Worm (Caenorhabditis elegans) whole organism, late embryonic: ENCODE data around the gene mrpl-18.

Experiments used
- C08G9.2 ChIP-seq: sonication (generic microtip); optimal IDR thresholded peaks from 2 replicates; lab custom pipeline; 2016; ENCODE audit warnings: mild to moderate bottlenecking, missing genetic modification characterization, moderate library complexity, missing compliant biosample characterization
- F13H6.1 ChIP-seq: sonication (generic microtip); optimal IDR thresholded peaks from 2 replicates; lab custom pipeline; 2016; ENCODE audit warnings: missing genetic modification characterization, missing compliant biosample characterization
- K02D7.2 ChIP-seq: sonication (generic microtip); optimal IDR thresholded peaks from 2 replicates; lab custom pipeline; 2017; ENCODE audit warnings: mild to moderate bottlenecking, missing genetic modification characterization, missing compliant biosample characterization
- K09A11.1 ChIP-seq: sonication (generic microtip); optimal IDR thresholded peaks from 2 replicates; lab custom pipeline; 2017; ENCODE audit warnings: antibody characterized with exemption, mild to moderate bottlenecking, missing genetic modification characterization, missing compliant biosample characterization; ENCODE audit not compliant: insufficient read depth
- Y22D7AL.16 ChIP-seq: sonication (generic microtip); optimal IDR thresholded peaks from 2 replicates; lab custom pipeline; 2016; ENCODE audit warnings: missing genetic modification characterization, missing compliant biosample characterization
- ahr-1 ChIP-seq: sonication (generic microtip); optimal IDR thresholded peaks from 2 replicates; lab custom pipeline; 2016; ENCODE audit warnings: missing genetic modification characterization, missing compliant biosample characterization
- ceh-14 ChIP-seq: sonication (generic microtip); optimal IDR thresholded peaks from 2 replicates; lab custom pipeline; 2016; ENCODE audit warnings: missing genotype, missing genetic modification characterization, missing compliant biosample characterization
- ceh-18 ChIP-seq: sonication (generic microtip); optimal IDR thresholded peaks from 2 replicates; lab custom pipeline; 2016; ENCODE audit warnings: missing genetic modification characterization, missing compliant biosample characterization
- ceh-2 ChIP-seq: sonication (generic microtip); optimal IDR thresholded peaks from 2 replicates; lab custom pipeline; 2016; ENCODE audit warnings: missing genotype, missing genetic modification characterization, missing compliant biosample characterization
- ceh-24 ChIP-seq: sonication (generic microtip); optimal IDR thresholded peaks from 2 replicates; lab custom pipeline; 2016; ENCODE audit warnings: mild to moderate bottlenecking, missing genetic modification characterization, missing compliant biosample characterization
- ceh-30 ChIP-seq: fragments of 150-350 bp; optimal IDR thresholded peaks from 2 replicates; lab custom pipeline; 2014; ENCODE audit warnings: missing biosample characterization, missing genetic modification characterization
- ceh-31 ChIP-seq: sonication (generic microtip); optimal IDR thresholded peaks from 2 replicates; lab custom pipeline; 2016; ENCODE audit warnings: missing genetic modification characterization, missing compliant biosample characterization
- ceh-45 ChIP-seq: fragments of 200-800 bp; sonication (Bioruptor generic); IDR thresholded peaks from 2 replicates; pipeline ENCODE4 v1.3.6; 2022; ENCODE audit warnings: missing genetic modification reagents, missing genetic modification characterization, missing compliant biosample characterization
- ceh-48 ChIP-seq: sonication (generic microtip); optimal IDR thresholded peaks from 2 replicates; lab custom pipeline; 2016; ENCODE audit warnings: missing genetic modification characterization, inconsistent platforms, missing compliant biosample characterization
- ceh-6 ChIP-seq: fragments of 200-800 bp; sonication (Bioruptor generic); optimal IDR thresholded peaks from 2 replicates; lab custom pipeline; 2018; ENCODE audit warnings: mild to moderate bottlenecking, missing genetic modification characterization, missing compliant biosample characterization
- dve-1 ChIP-seq: sonication (generic microtip); optimal IDR thresholded peaks from 2 replicates; lab custom pipeline; 2017; ENCODE audit warnings: antibody characterized with exemption, mild to moderate bottlenecking, missing genetic modification characterization, missing compliant biosample characterization
- elt-2 ChIP-seq: sonication (generic microtip); optimal IDR thresholded peaks from 2 replicates; lab custom pipeline; 2016; ENCODE audit warnings: missing genetic modification reagents, missing genetic modification characterization, missing compliant biosample characterization
- elt-4 ChIP-seq: sonication (generic microtip); optimal IDR thresholded peaks from 2 replicates; lab custom pipeline; 2016; ENCODE audit warnings: missing genetic modification characterization, missing compliant biosample characterization
- ets-4 ChIP-seq: sonication (generic microtip); optimal IDR thresholded peaks from 2 replicates; lab custom pipeline; 2016; ENCODE audit warnings: missing genetic modification characterization, missing compliant biosample characterization
- eyg-1 ChIP-seq: sonication (generic microtip); optimal IDR thresholded peaks from 2 replicates; lab custom pipeline; 2016; ENCODE audit warnings: missing genotype, missing genetic modification characterization, missing compliant biosample characterization
- fax-1 ChIP-seq: sonication (generic microtip); optimal IDR thresholded peaks from 2 replicates; lab custom pipeline; 2016; ENCODE audit warnings: missing genotype, missing genetic modification characterization, missing compliant biosample characterization
- fkh-10 ChIP-seq: fragments of 150-350 bp; optimal IDR thresholded peaks from 2 replicates; lab custom pipeline; 2014; ENCODE audit warnings: missing biosample characterization, missing genetic modification reagents, missing genetic modification characterization
- fkh-6 ChIP-seq: sonication (generic microtip); optimal IDR thresholded peaks from 2 replicates; lab custom pipeline; 2016; ENCODE audit warnings: missing genetic modification characterization, missing compliant biosample characterization
- gmeb-2 ChIP-seq: sonication (generic microtip); optimal IDR thresholded peaks from 2 replicates; lab custom pipeline; 2016; ENCODE audit warnings: missing genetic modification characterization, inconsistent platforms, missing compliant biosample characterization
- hlh-15 ChIP-seq: sonication (generic microtip); optimal IDR thresholded peaks from 2 replicates; lab custom pipeline; 2016; ENCODE audit warnings: missing genetic modification characterization, missing compliant biosample characterization
- hlh-8 ChIP-seq: sonication (generic microtip); optimal IDR thresholded peaks from 2 replicates; lab custom pipeline; 2016; ENCODE audit warnings: missing genotype, missing genetic modification characterization, missing compliant biosample characterization
- lim-6 ChIP-seq: sonication (generic microtip); optimal IDR thresholded peaks from 2 replicates; lab custom pipeline; 2016; ENCODE audit warnings: missing genetic modification characterization, missing compliant biosample characterization
- lin-11 ChIP-seq: fragments of 200-800 bp; sonication (Bioruptor generic); optimal IDR thresholded peaks from 2 replicates; lab custom pipeline; 2018; ENCODE audit warnings: mild to moderate bottlenecking, missing genetic modification characterization, missing compliant biosample characterization
- mec-3 ChIP-seq: sonication (generic microtip); optimal IDR thresholded peaks from 2 replicates; lab custom pipeline; 2016; ENCODE audit warnings: borderline replicate concordance, missing genetic modification characterization, missing compliant biosample characterization
- nhr-232 ChIP-seq: sonication (generic microtip); optimal IDR thresholded peaks from 2 replicates; lab custom pipeline; 2016; ENCODE audit warnings: missing genetic modification characterization, missing compliant biosample characterization
- pha-4 ChIP-seq: fragments of 150-350 bp; optimal IDR thresholded peaks from 2 replicates; lab custom pipeline; 2018; ENCODE audit warnings: missing biosample characterization, missing genetic modification reagents, missing genetic modification characterization
- pqm-1 ChIP-seq: sonication (generic microtip); optimal IDR thresholded peaks from 2 replicates; lab custom pipeline; 2016; ENCODE audit warnings: missing genetic modification characterization, missing compliant biosample characterization
- ref-2 ChIP-seq: sonication (generic microtip); optimal IDR thresholded peaks from 2 replicates; lab custom pipeline; 2016; ENCODE audit warnings: missing genetic modification characterization, missing compliant biosample characterization
- rnt-1 ChIP-seq: sonication (generic microtip); optimal IDR thresholded peaks from 2 replicates; lab custom pipeline; 2016; ENCODE audit warnings: missing genetic modification characterization, missing compliant biosample characterization
- sdc-2 ChIP-seq: sonication (generic microtip); optimal IDR thresholded peaks from 2 replicates; lab custom pipeline; 2016; ENCODE audit warnings: missing genotype, missing genetic modification characterization, missing compliant biosample characterization
- syd-9 ChIP-seq: sonication (generic microtip); optimal IDR thresholded peaks from 2 replicates; lab custom pipeline; 2016; ENCODE audit warnings: mild to moderate bottlenecking, missing genetic modification characterization, moderate library complexity, missing compliant biosample characterization
- tbx-2 ChIP-seq: sonication (generic microtip); optimal IDR thresholded peaks from 2 replicates; lab custom pipeline; 2016; ENCODE audit warnings: missing genetic modification characterization, missing compliant biosample characterization
- tbx-7 ChIP-seq: sonication (generic microtip); optimal IDR thresholded peaks from 2 replicates; lab custom pipeline; 2016; ENCODE audit warnings: missing genotype, missing genetic modification characterization, missing compliant biosample characterization
- ttx-3 ChIP-seq: sonication (generic microtip); optimal IDR thresholded peaks from 2 replicates; lab custom pipeline; 2016; ENCODE audit warnings: missing genetic modification reagents, missing genetic modification characterization, missing compliant biosample characterization
- unc-42 ChIP-seq: sonication (generic microtip); optimal IDR thresholded peaks from 2 replicates; lab custom pipeline; 2016; ENCODE audit warnings: missing genotype, missing genetic modification characterization, missing compliant biosample characterization
- unc-86 ChIP-seq: sonication (generic microtip); optimal IDR thresholded peaks from 2 replicates; lab custom pipeline; 2016; ENCODE audit warnings: missing genetic modification characterization, missing compliant biosample characterization
- zip-5 ChIP-seq: sonication (generic microtip); optimal IDR thresholded peaks from 2 replicates; lab custom pipeline; 2016; ENCODE audit warnings: missing genetic modification characterization, missing compliant biosample characterization
- ztf-16 ChIP-seq: sonication (generic microtip); optimal IDR thresholded peaks from 2 replicates; lab custom pipeline; 2017; ENCODE audit warnings: missing genetic modification characterization, missing compliant biosample characterization

The mrpl-18 gene

DNA sequence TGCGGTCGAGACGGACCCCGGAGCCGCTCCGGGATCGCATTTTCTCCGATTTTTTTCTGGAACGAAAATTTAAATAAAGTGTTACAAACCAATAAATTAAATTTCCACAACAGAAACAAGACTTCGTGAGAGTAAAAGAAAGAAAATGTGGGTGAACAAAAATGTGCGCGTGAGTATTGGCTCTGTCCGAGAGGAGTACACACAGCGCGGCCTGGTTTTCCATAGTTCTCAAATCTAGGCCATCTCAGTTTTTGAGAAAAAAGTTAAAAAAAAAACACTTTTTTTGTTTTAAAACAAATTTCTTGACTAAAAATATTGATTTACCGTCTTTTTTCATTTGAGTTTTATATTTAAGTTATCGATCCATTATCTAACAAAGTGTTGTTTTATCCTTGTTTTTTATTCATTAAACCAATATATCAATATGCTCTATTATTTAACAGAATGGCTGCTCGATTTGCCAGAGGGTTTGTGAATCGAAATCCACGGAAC is at the start of gene mrpl-18, which contains the start of gene C14B9.8:
TSS of gene mrpl-18 (plus strand) at position 442 of the 492 bp plus-strand sequence.
TSS of gene C14B9.8 (minus strand) at position 56 of the 492 bp plus-strand sequence.
- TF ChIP-seq unc-42, result peak; percentile 55
- peak; percentile 98 for TF ChIP-seq tbx-7 (tag; lab: Kevin White, UChicago)
- TF ChIP-seq K02D7.2, result no peak
- peak; percentile 52 for TF ChIP-seq sdc-2 (tag; lab: Kevin White, UChicago)
- TF ChIP-seq ceh-14 (tag; lab: Kevin White, UChicago), result peak; percentile 2
- TF ChIP-seq hlh-8 (tag; lab: Kevin White, UChicago), result peak; percentile 81
- TF ChIP-seq nhr-232 (tag; lab: Kevin White, UChicago), result no peak
- peak; percentile 30 for TF ChIP-seq ztf-16
- peak; percentile 2 for TF ChIP-seq hlh-15 (tag; lab: Kevin White, UChicago)
- TF ChIP-seq elt-2 (tag; lab: Kevin White, UChicago), result peak; percentile 85
- peak; percentile 84 for TF ChIP-seq ets-4
- TF ChIP-seq fkh-10, result no peak
- TF ChIP-seq ref-2 (tag; lab: Kevin White, UChicago), result peak; percentile 83
- no peak for TF ChIP-seq Y22D7AL.16
- TF ChIP-seq elt-4 (tag; lab: Kevin White, UChicago), result no peak
- TF ChIP-seq mec-3 (tag; lab: Kevin White, UChicago), result peak; percentile 17
- TF ChIP-seq dve-1, result no peak
- TF ChIP-seq F13H6.1 (tag; lab: Kevin White, UChicago), result peak; percentile 52
- peak; percentile 94 for TF ChIP-seq ceh-2 (tag; lab: Kevin White, UChicago)
- peak; percentile 96 for TF ChIP-seq C08G9.2 (tag; lab: Kevin White, UChicago)
- peak; percentile 71 for TF ChIP-seq rnt-1 (tag; lab: Kevin White, UChicago)
- TF ChIP-seq ceh-18 (tag; lab: Kevin White, UChicago), result peak; percentile 8
- TF ChIP-seq tbx-2 (tag; lab: Kevin White, UChicago), result peak; percentile 95
- no peak for TF ChIP-seq ttx-3 (tag; lab: Kevin White, UChicago)
- TF ChIP-seq lim-6 (tag; lab: Kevin White, UChicago), result peak; percentile 63
- peak; percentile 56 for TF ChIP-seq ahr-1 (tag; lab: Kevin White, UChicago)
- TF ChIP-seq ceh-31 (tag; lab: Kevin White, UChicago), result peak; percentile 95
- no peak for TF ChIP-seq ceh-6
- TF ChIP-seq unc-86 (tag; lab: Kevin White, UChicago), result peak; percentile 29
- TF ChIP-seq fkh-6 (tag; lab: Kevin White, UChicago), result peak; percentile 64
- TF ChIP-seq zip-5, result peak; percentile 88
- peak; percentile 4 for TF ChIP-seq pqm-1
- TF ChIP-seq fax-1 (tag; lab: Kevin White, UChicago), result peak; percentile 74
- TF ChIP-seq, all 69 proteins: peak for 25

DNA sequence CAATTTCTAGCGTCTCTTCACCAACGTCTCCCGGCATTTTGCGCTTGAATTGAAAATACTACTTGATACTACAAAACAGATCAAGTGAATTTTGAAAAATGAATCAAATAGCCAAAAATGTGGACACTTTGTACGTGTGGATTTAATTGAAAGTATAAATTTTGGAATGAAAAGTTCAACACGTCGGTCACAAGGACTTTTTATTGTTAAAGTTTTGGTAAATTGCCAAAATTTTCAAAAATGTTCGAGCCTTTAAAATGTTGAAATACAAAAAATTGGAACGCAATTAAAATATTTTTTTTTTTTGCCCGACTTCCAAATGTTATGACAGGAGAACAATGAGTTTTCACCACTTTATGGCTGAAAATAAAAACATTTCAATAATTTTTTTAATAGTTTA is 46.7 kb upstream of the mrpl-18 start, which contains the start of gene K06H7.8:
TSS of gene K06H7.8 (minus strand) at position 101 of the 400 bp plus-strand sequence.
- TF ChIP-seq F13H6.1 (tag; lab: Kevin White, UChicago) (no peak), ceh-48 (tag; lab: Kevin White, UChicago) (no peak), gmeb-2 (tag; lab: Kevin White, UChicago) (no peak), tbx-7 (tag; lab: Kevin White, UChicago) (no peak), ahr-1 (tag; lab: Kevin White, UChicago) (no peak), fkh-6 (tag; lab: Kevin White, UChicago) (no peak), lin-11 (tag; lab: Kevin White, UChicago) (no peak)

DNA sequence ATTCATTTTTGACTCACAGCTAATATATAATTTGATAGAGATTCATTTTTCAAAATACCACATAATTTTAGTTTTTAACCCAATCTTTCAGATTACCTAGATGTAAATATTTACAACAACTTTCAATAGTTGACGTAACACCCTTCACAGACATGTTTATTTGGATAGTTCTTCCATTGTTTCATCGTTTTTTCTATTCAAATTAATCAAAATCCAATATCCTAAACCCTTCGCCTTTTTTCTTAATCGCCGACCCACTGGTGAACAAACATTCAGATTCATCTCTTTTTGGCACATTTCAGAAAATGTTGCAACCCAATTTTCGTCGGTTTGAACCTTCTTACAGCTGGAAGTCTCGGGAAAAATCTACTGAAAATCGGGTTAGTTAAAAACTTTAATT is 45.8 kb upstream of the mrpl-18 start, which contains the start of gene K06H7.1:
TSS of gene K06H7.1 (plus strand) at position 301 of the 400 bp plus-strand sequence.
- TF ChIP-seq ref-2 (tag; lab: Kevin White, UChicago), result no peak
- TF ChIP-seq ceh-24, result no peak
- no peak for TF ChIP-seq ceh-45 (GFP tag; lab: Robert Waterston, UW)
- no peak for TF ChIP-seq nhr-232 (tag; lab: Kevin White, UChicago)
- no peak for TF ChIP-seq ceh-30 (tag; lab: Kevin White, UChicago)
- TF ChIP-seq syd-9 (tag; lab: Kevin White, UChicago), result no peak
- TF ChIP-seq F13H6.1 (tag; lab: Kevin White, UChicago), result no peak
- TF ChIP-seq K09A11.1 (tag; lab: Kevin White, UChicago), result no peak
- no peak for TF ChIP-seq tbx-7 (tag; lab: Kevin White, UChicago)
- TF ChIP-seq ceh-14 (tag; lab: Kevin White, UChicago), result no peak
- TF ChIP-seq ttx-3 (tag; lab: Kevin White, UChicago), result no peak
- no peak for TF ChIP-seq fkh-6 (tag; lab: Kevin White, UChicago)
- TF ChIP-seq zip-5, result no peak
- TF ChIP-seq pha-4, result no peak
- TF ChIP-seq eyg-1, result no peak
- no peak for TF ChIP-seq ceh-6
- no peak for TF ChIP-seq ahr-1 (tag; lab: Kevin White, UChicago)
